Fruit fly (Drosophila melanogaster) whole organism, embryonic: ENCODE data around the gene CG3091.

Experiments used
- Abd-B ChIP-seq: fragments of 200-800 bp; sonication (Bioruptor generic); optimal IDR thresholded peaks from 2 replicates; lab custom pipeline; 2018; ENCODE audit warnings: missing biosample characterization, mild to moderate bottlenecking, missing genetic modification characterization, moderate library complexity
- Antp ChIP-seq: fragments of 200-800 bp; sonication (Bioruptor generic); optimal IDR thresholded peaks from 3 replicates; lab custom pipeline; 2016; ENCODE audit warnings: missing biosample characterization, missing genetic modification characterization
- Awh ChIP-seq: fragments of 200-800 bp; sonication (Bioruptor generic); IDR thresholded peaks from 2 replicates; pipeline ENCODE4, ENCODE4 v1.3.6; 2022; ENCODE audit warnings: missing biosample characterization, missing genetic modification characterization
- B-H1 ChIP-seq: fragments of 200-800 bp; sonication (Bioruptor generic); IDR thresholded peaks from 3 replicates; pipeline ENCODE4 v1.3.6; 2022; ENCODE audit warnings: missing biosample characterization, missing genetic modification characterization
- CG11504 ChIP-seq: fragments of 200-800 bp; sonication (Bioruptor generic); optimal IDR thresholded peaks from 3 replicates; lab custom pipeline; 2019; ENCODE audit warnings: missing biosample characterization, mild to moderate bottlenecking, missing genetic modification characterization, moderate library complexity
- CG11695 ChIP-seq: fragments of 200-800 bp; sonication (Bioruptor generic); IDR thresholded peaks from 3 replicates; pipeline ENCODE4 v1.3.6; 2022; ENCODE audit warnings: missing biosample characterization, missing genetic modification characterization
- CG11696 ChIP-seq: fragments of 200-800 bp; sonication (Bioruptor generic); IDR thresholded peaks from 2 replicates; pipeline ENCODE4 v1.3.6; 2022; ENCODE audit warnings: missing biosample characterization, missing genetic modification characterization
- CG12219 ChIP-seq: fragments of 200-800 bp; sonication (Bioruptor generic); optimal IDR thresholded peaks from 3 replicates; lab custom pipeline; 2018; ENCODE audit warnings: missing biosample characterization, mild to moderate bottlenecking, missing genetic modification characterization
- CG12744 ChIP-seq: fragments of 200-800 bp; sonication (Bioruptor generic); optimal IDR thresholded peaks from 2 replicates; lab custom pipeline; 2016; ENCODE audit warnings: missing biosample characterization, missing genetic modification characterization
- CG12942 ChIP-seq: fragments of 200-800 bp; sonication (Bioruptor generic); optimal IDR thresholded peaks from 3 replicates; lab custom pipeline; 2016; ENCODE audit warnings: missing biosample characterization, missing genetic modification characterization
- CG14014 ChIP-seq: fragments of 200-800 bp; sonication (Bioruptor generic); IDR thresholded peaks from 2 replicates; pipeline ENCODE4 v1.3.6; 2022; ENCODE audit warnings: missing biosample characterization, missing genetic modification characterization
- CG1602 ChIP-seq: fragments of 200-800 bp; sonication (Bioruptor generic); optimal IDR thresholded peaks from 3 replicates; lab custom pipeline; 2016; ENCODE audit warnings: missing biosample characterization, missing genetic modification characterization
- CG30020 ChIP-seq: fragments of 200-800 bp; optimal IDR thresholded peaks from 2 replicates; lab custom pipeline; 2019; ENCODE audit warnings: missing biosample characterization, mild to moderate bottlenecking, missing genetic modification characterization, moderate library complexity
- CG3995 ChIP-seq: fragments of 200-800 bp; sonication (Bioruptor generic); optimal IDR thresholded peaks from 3 replicates; lab custom pipeline; 2016; ENCODE audit warnings: missing biosample characterization, missing genetic modification characterization
- CG6765 ChIP-seq: fragments of 200-800 bp; sonication (Bioruptor generic); optimal IDR thresholded peaks from 3 replicates; lab custom pipeline; 2017; ENCODE audit warnings: missing biosample characterization, mild to moderate bottlenecking, missing genetic modification characterization
- CG8359 ChIP-seq: fragments of 200-800 bp; sonication (Bioruptor generic); optimal IDR thresholded peaks from 2 replicates; lab custom pipeline; 2017; ENCODE audit warnings: missing biosample characterization, mild to moderate bottlenecking, missing genetic modification characterization, borderline replicate concordance
- D ChIP-seq, 2 experiments: fragments of 200-800 bp in 1 of 2; fragments of >200 bp in 1 of 2; sonication (Bioruptor generic) in 1 of 2; optimal IDR thresholded peaks; 2 replicates in 1 of 2; 3 replicates in 1 of 2; lab custom pipeline; 2017; ENCODE audit warnings: mild to moderate bottlenecking in 1 of 2, missing biosample characterization in 1 of 2, missing genetic modification characterization in 1 of 2, missing genetic modification reagents in 1 of 2
- ERR ChIP-seq: fragments of 200-800 bp; sonication (Bioruptor generic); optimal IDR thresholded peaks from 2 replicates; lab custom pipeline; 2016; ENCODE audit warnings: missing biosample characterization, missing genetic modification characterization
- Fer2 ChIP-seq: fragments of 200-800 bp; sonication (Bioruptor generic); optimal IDR thresholded peaks from 2 replicates; lab custom pipeline; 2018; ENCODE audit warnings: missing biosample characterization, mild to moderate bottlenecking, missing genetic modification characterization, moderate library complexity
- HLH3B ChIP-seq: fragments of 200-800 bp; sonication (Bioruptor generic); IDR thresholded peaks from 2 replicates; pipeline ENCODE4 v1.3.6; 2022; ENCODE audit warnings: missing biosample characterization, missing genetic modification characterization
- HLHmδ ChIP-seq: fragments of 200-800 bp; sonication (Bioruptor generic); optimal IDR thresholded peaks from 2 replicates; lab custom pipeline; 2018; ENCODE audit warnings: missing biosample characterization, mild to moderate bottlenecking, missing genetic modification characterization, moderate library complexity
- MESR4 ChIP-seq: fragments of 200-800 bp; sonication (Bioruptor generic); optimal IDR thresholded peaks from 2 replicates; lab custom pipeline; 2018; ENCODE audit warnings: missing biosample characterization, mild to moderate bottlenecking, missing genetic modification characterization, moderate library complexity
- Optix ChIP-seq: fragments of 200-800 bp; sonication (Bioruptor generic); IDR thresholded peaks from 3 replicates; pipeline ENCODE4 v1.3.6; 2022; ENCODE audit warnings: missing biosample characterization, missing genetic modification characterization
- Rx ChIP-seq: fragments of 200-800 bp; sonication (Bioruptor generic); IDR thresholded peaks from 2 replicates; pipeline ENCODE4 v1.3.6; 2022; ENCODE audit warnings: missing biosample characterization, missing genetic modification characterization
- Six4 ChIP-seq: fragments of 200-800 bp; sonication (Bioruptor generic); optimal IDR thresholded peaks from 2 replicates; lab custom pipeline; 2016; ENCODE audit warnings: missing biosample characterization, missing genetic modification characterization
- Xbp1 ChIP-seq: fragments of 200-800 bp; sonication (Bioruptor generic); optimal IDR thresholded peaks from 3 replicates; lab custom pipeline; 2016; ENCODE audit warnings: missing biosample characterization, mild to moderate bottlenecking, missing genetic modification characterization
- az2 ChIP-seq: fragments of 200-800 bp; sonication (Bioruptor generic); optimal IDR thresholded peaks from 3 replicates; lab custom pipeline; 2016; ENCODE audit warnings: missing biosample characterization, missing genetic modification characterization
- chinmo ChIP-seq: fragments of 200-800 bp; sonication (Bioruptor generic); IDR thresholded peaks from 4 replicates; pipeline ENCODE4 v1.3.6; 2022; ENCODE audit warnings: missing biosample characterization, missing genetic modification characterization; ENCODE audit not compliant: partially characterized antibody
- chm ChIP-seq: fragments of 200-800 bp; sonication (Bioruptor generic); IDR thresholded peaks from 2 replicates; pipeline ENCODE4 v1.3.6; 2022; ENCODE audit warnings: missing biosample characterization, missing genetic modification characterization
- corto ChIP-seq: fragments of 200-800 bp; sonication (Bioruptor generic); optimal IDR thresholded peaks from 2 replicates; lab custom pipeline; 2016; ENCODE audit warnings: missing biosample characterization, mild to moderate bottlenecking, missing genetic modification characterization, moderate library complexity
- da ChIP-seq: fragments of 200-800 bp; sonication (Bioruptor generic); optimal IDR thresholded peaks from 2 replicates; lab custom pipeline; 2016; ENCODE audit warnings: missing biosample characterization, missing genetic modification characterization
- danr ChIP-seq: fragments of 200-800 bp; sonication (Bioruptor generic); IDR thresholded peaks from 2 replicates; pipeline ENCODE4 v1.3.6; 2022; ENCODE audit warnings: missing biosample characterization, missing genetic modification characterization
- dpn ChIP-seq, 2 experiments: fragments of 200-800 bp; sonication (Bioruptor generic); optimal IDR thresholded peaks; 3 replicates each; lab custom pipeline; 2016; ENCODE audit warnings: missing biosample characterization in 2 of 2, missing genetic modification characterization in 2 of 2
- ems ChIP-seq: fragments of 200-800 bp; sonication (Bioruptor generic); optimal IDR thresholded peaks from 3 replicates; lab custom pipeline; 2016; ENCODE audit warnings: missing biosample characterization, missing genetic modification characterization
- fd3F ChIP-seq: fragments of 200-800 bp; sonication (Bioruptor generic); optimal IDR thresholded peaks from 2 replicates; lab custom pipeline; 2018; ENCODE audit warnings: missing biosample characterization, mild to moderate bottlenecking, missing genetic modification characterization, moderate library complexity
- fd96Cb ChIP-seq: fragments of 200-800 bp; sonication (Bioruptor generic); optimal IDR thresholded peaks from 2 replicates; lab custom pipeline; 2018; ENCODE audit warnings: missing biosample characterization, mild to moderate bottlenecking, missing genetic modification characterization, moderate library complexity
- fru ChIP-seq: fragments of >200 bp; optimal IDR thresholded peaks from 2 replicates; lab custom pipeline; 2017
- hkb ChIP-seq, 2 experiments: fragments of 200-800 bp in 1 of 2; fragments of >200 bp in 1 of 2; sonication (Bioruptor generic) in 1 of 2; IDR thresholded peaks in 1 of 2; optimal IDR thresholded peaks in 1 of 2; 2 replicates each; pipeline versions ENCODE4 v1.3.6 to Lab custom; 2017 to 2022; ENCODE audit warnings: missing biosample characterization in 1 of 2, missing genetic modification characterization in 1 of 2
- lola ChIP-seq, 3 experiments: fragments of >200 bp in 2 of 3; fragments of 200-800 bp in 1 of 3; sonication (Bioruptor generic) in 1 of 3; optimal IDR thresholded peaks; 2 replicates each; lab custom pipeline; 2017 to 2019; ENCODE audit warnings: missing biosample characterization in 3 of 3, missing genetic modification characterization in 3 of 3, mild to moderate bottlenecking in 1 of 3, moderate library complexity in 1 of 3
- nmo ChIP-seq: fragments of 200-800 bp; sonication (Bioruptor generic); optimal IDR thresholded peaks from 2 replicates; lab custom pipeline; 2018; ENCODE audit warnings: missing biosample characterization, mild to moderate bottlenecking, missing genetic modification characterization, moderate library complexity
- oc ChIP-seq: fragments of 200-800 bp; sonication (Bioruptor generic); optimal IDR thresholded peaks from 2 replicates; lab custom pipeline; 2018; ENCODE audit warnings: missing biosample characterization, mild to moderate bottlenecking, missing genetic modification characterization, moderate library complexity
- pnt ChIP-seq: fragments of 200-800 bp; sonication (Bioruptor generic); optimal IDR thresholded peaks from 3 replicates; lab custom pipeline; 2016; ENCODE audit warnings: missing biosample characterization, missing genetic modification characterization
- pros ChIP-seq: fragments of 200-800 bp; sonication (Bioruptor generic); optimal IDR thresholded peaks from 3 replicates; lab custom pipeline; 2019; ENCODE audit warnings: missing biosample characterization, mild to moderate bottlenecking, missing genetic modification characterization, moderate library complexity
- repo ChIP-seq: fragments of 200-800 bp; sonication (Bioruptor generic); optimal IDR thresholded peaks from 2 replicates; lab custom pipeline; 2016; ENCODE audit warnings: missing biosample characterization, missing genetic modification characterization
- slou ChIP-seq: fragments of 200-800 bp; sonication (Bioruptor generic); optimal IDR thresholded peaks from 3 replicates; lab custom pipeline; 2016; ENCODE audit warnings: missing biosample characterization, missing genetic modification characterization
- stc ChIP-seq: fragments of 200-800 bp; sonication (Bioruptor generic); IDR thresholded peaks from 2 replicates; pipeline ENCODE4 v1.3.6; 2022; ENCODE audit warnings: missing biosample characterization, missing genetic modification characterization
- sug ChIP-seq: fragments of 200-800 bp; optimal IDR thresholded peaks from 2 replicates; lab custom pipeline; 2019; ENCODE audit warnings: missing biosample characterization, mild to moderate bottlenecking, missing genetic modification characterization, moderate library complexity
- trem ChIP-seq: fragments of 200-800 bp; optimal IDR thresholded peaks from 3 replicates; lab custom pipeline; 2019; ENCODE audit warnings: missing biosample characterization, mild to moderate bottlenecking, missing genetic modification characterization, moderate library complexity
- tup ChIP-seq: fragments of 200-800 bp; sonication (Bioruptor generic); optimal IDR thresholded peaks from 2 replicates; lab custom pipeline; 2016; ENCODE audit warnings: missing biosample characterization, mild to moderate bottlenecking, missing genetic modification characterization, moderate library complexity
- wor ChIP-seq: fragments of 200-800 bp; sonication (Bioruptor generic); IDR thresholded peaks from 2 replicates; pipeline ENCODE4 v1.3.6; 2022; ENCODE audit warnings: missing biosample characterization, missing genetic modification characterization

Gene CG3091

DNA sequence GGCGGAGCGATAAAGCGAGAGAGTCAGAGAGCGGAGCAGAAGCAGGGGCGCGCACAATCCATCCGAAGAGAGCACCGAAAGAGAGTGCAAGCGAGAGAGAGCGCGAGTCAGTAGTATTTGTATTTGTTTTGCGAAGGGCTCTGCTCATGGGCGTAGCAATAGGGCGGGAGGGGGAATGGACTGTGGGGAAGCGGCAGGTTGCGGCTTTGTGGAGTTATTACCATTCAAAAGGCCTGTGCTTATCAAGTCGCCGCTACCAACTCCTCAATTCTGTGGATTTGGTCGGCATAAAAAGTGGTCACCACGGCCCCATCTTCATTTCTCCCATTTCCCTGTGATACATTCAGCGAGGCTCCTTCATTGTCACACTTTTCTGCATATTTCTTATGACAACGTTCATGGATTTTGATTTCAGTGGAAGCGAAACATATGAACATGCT lies 47.1 kb upstream of the CG3091 start (continued):
- TF ChIP-seq CG12942 (GFP tag; lab: Kevin White, UChicago) (no peak), chinmo (GFP tag; lab: Robert Waterston, UW) (no peak; the same call in 3 of the 4 replicates), chm (GFP tag; lab: Robert Waterston, UW) (no peak), CG3995 (GFP tag; lab: Kevin White, UChicago) (peak; percentile 37), D (optimal IDR thresholded peaks at IDR 0.05; lab: Kevin White, UChicago) (no peak), D (GFP tag; optimal IDR thresholded peaks at IDR 0.05; lab: Kevin White, UChicago) (no peak), B-H1 (GFP tag; lab: Robert Waterston, UW) (peak; percentile 34; the same call in 1 of the 3 replicates), CG14014 (GFP tag; lab: Robert Waterston, UW) (no peak; the same call in 1 of the 2 replicates), tup (GFP tag; lab: Kevin White, UChicago) (no peak), pnt (GFP tag; lab: Kevin White, UChicago) (no peak), danr (GFP tag; lab: Robert Waterston, UW) (no peak), Optix (GFP tag; lab: Robert Waterston, UW) (0 out of 3 replicates have a peak, but pooled peaks have one; percentile 30), dpn (GFP tag; optimal IDR thresholded peaks at IDR 0.05; lab: Kevin White, UChicago) (peak in 1 of 2 experiments; percentile 18), CG8359 (no peak), CG12744 (GFP tag; lab: Kevin White, UChicago) (no peak), Rx (GFP tag; lab: Robert Waterston, UW) (no peak), CG6765 (GFP tag; lab: Kevin White, UChicago) (no peak), oc (tag; lab: Kevin White, UChicago) (peak; percentile 11), wor (GFP tag; lab: Robert Waterston, UW) (0 out of 2 replicates have a peak, but pooled peaks have one; percentile 27), ems (no peak), CG30020 (tag; lab: Kevin White, UChicago) (no peak), Six4 (GFP tag; lab: Kevin White, UChicago) (peak; percentile 18), repo (GFP tag; lab: Kevin White, UChicago) (no peak), HLH3B (GFP tag; lab: Robert Waterston, UW) (no peak), Antp (peak; percentile 4), lola (GFP tag; optimal IDR thresholded peaks at IDR 0.05; lab: Kevin White, UChicago) (no peak), da (no peak), HLHmδ (GFP tag; lab: Kevin White, UChicago) (peak; percentile 78), sug (tag; lab: Kevin White, UChicago) (peak; percentile 42), corto (GFP tag; lab: Kevin White, UChicago) (no peak), CG12219 (GFP tag; lab: Kevin White, UChicago) (peak; percentile 16), CG11504 (peak; percentile 44), hkb (optimal IDR thresholded peaks at IDR 0.05; lab: Kevin White, UChicago) (no peak), hkb (GFP tag; IDR thresholded peaks at IDR 0.05; lab: Robert Waterston, UW) (peak; percentile 6; the same call in 1 of the 2 replicates), Fer2 (tag; lab: Kevin White, UChicago) (no peak), stc (GFP tag; lab: Robert Waterston, UW) (0 out of 2 replicates have a peak, but pooled peaks have one; percentile 39), Awh (GFP tag; lab: Robert Waterston, UW) (no peak), pros (GFP tag; lab: Kevin White, UChicago) (no peak), Xbp1 (GFP tag; lab: Kevin White, UChicago) (peak; percentile 5), fd96Cb (tag; lab: Kevin White, UChicago) (peak; percentile 27), CG11695 (GFP tag; lab: Robert Waterston, UW) (peak; percentile 29; the same call in 1 of the 3 replicates), nmo (GFP tag; lab: Kevin White, UChicago) (peak; percentile 17), fd3F (GFP tag; lab: Kevin White, UChicago) (peak; percentile 36), CG11696 (GFP tag; lab: Robert Waterston, UW) (no peak), CG1602 (no peak), trem (tag; lab: Kevin White, UChicago) (no peak), Abd-B (peak; percentile 8), MESR4 (GFP tag; lab: Kevin White, UChicago) (no peak), ERR (GFP tag; lab: Kevin White, UChicago) (no peak), slou (GFP tag; lab: Kevin White, UChicago) (no peak), az2 (GFP tag; lab: Kevin White, UChicago) (peak; percentile 23), fru (lab: Kevin White, UChicago) (no peak)
